Worm (Caenorhabditis elegans) whole organism, mixed stage, embryonic: ENCODE results near the gene hrg-6.

Experiments used
- M03D4.4 ChIP-seq: sonication (generic microtip); optimal IDR thresholded peaks from 2 replicates; lab custom pipeline; 2017; ENCODE audit warnings: mild to moderate bottlenecking, missing genetic modification characterization, missing compliant biosample characterization
- cnd-1 ChIP-seq: fragments of 200-800 bp; sonication (Bioruptor generic); optimal IDR thresholded peaks from 2 replicates; lab custom pipeline; 2018; ENCODE audit warnings: mild to moderate bottlenecking, missing genetic modification characterization, missing compliant biosample characterization
- lsy-2 ChIP-seq: fragments of 150-350 bp; optimal IDR thresholded peaks from 2 replicates; lab custom pipeline; 2014; ENCODE audit warnings: missing biosample characterization, missing genetic modification characterization
- mab-5 ChIP-seq: fragments of 150-350 bp; optimal IDR thresholded peaks from 2 replicates; lab custom pipeline; 2014; ENCODE audit warnings: missing biosample characterization, missing genetic modification characterization
- mls-2 ChIP-seq: sonication (generic microtip); optimal IDR thresholded peaks from 2 replicates; lab custom pipeline; 2016; ENCODE audit warnings: mild to moderate bottlenecking, missing genetic modification characterization, moderate library complexity, missing compliant biosample characterization
- nhr-12 ChIP-seq: fragments of 150-350 bp; optimal IDR thresholded peaks from 2 replicates; lab custom pipeline; 2014; ENCODE audit warnings: missing biosample characterization, missing genetic modification characterization
- nhr-237 ChIP-seq: fragments of 150-350 bp; optimal IDR thresholded peaks from 2 replicates; lab custom pipeline; 2014; ENCODE audit warnings: missing biosample characterization, missing genetic modification characterization
- nhr-28 ChIP-seq: fragments of 150-350 bp; optimal IDR thresholded peaks from 2 replicates; lab custom pipeline; 2014; ENCODE audit warnings: missing biosample characterization, missing genetic modification characterization
- unc-39 ChIP-seq: fragments of 150-350 bp; optimal IDR thresholded peaks from 2 replicates; lab custom pipeline; 2014; ENCODE audit warnings: missing biosample characterization, missing genetic modification characterization
- unc-62 ChIP-seq: fragments of 150-350 bp; optimal IDR thresholded peaks from 2 replicates; lab custom pipeline; 2014; ENCODE audit warnings: missing biosample characterization, missing genetic modification reagents, missing genetic modification characterization
- ztf-11 ChIP-seq: fragments of 150-350 bp; optimal IDR thresholded peaks from 2 replicates; lab custom pipeline; 2014; ENCODE audit warnings: missing biosample characterization, missing genetic modification characterization

DNA sequence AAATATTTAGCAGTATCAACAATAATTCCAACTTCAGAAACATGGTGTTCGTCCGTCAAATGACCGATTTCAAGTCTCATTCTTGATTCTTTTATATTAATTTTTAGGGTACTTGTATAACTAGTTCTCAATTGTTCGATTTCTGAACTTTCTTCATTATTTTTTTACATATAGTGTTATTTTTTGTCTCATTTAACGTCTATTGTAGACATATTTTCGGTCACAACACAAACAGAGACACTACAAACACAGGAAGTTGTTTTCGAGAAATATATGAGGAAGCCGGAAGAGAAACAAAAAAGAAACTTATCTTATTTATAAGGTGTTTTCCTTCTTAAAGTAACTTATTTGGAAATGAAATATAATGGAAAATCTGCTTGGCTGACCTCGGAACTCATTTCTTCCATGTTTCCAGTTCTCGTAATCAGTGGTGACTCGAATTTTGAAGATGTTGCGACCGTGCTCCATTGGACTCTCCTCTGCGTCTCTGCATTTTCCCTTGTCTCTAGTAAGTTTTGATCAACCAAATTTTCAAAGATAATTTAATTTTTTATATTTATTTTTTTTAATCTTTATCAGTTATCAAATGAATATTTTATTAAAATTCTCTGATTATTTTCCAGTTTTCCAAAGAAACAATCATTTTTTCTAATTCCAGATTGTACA is 21.4 kb downstream of the hrg-6 start, which contains the start of the genes F36H1.12 and lin-3:
- TF ChIP-seq cnd-1 (no peak), nhr-28 (tag; lab: Kevin White, UChicago) (no peak), ztf-11 (tag; lab: Kevin White, UChicago) (no peak), lsy-2 (tag; lab: Kevin White, UChicago) (no peak), unc-39 (tag; lab: Kevin White, UChicago) (no peak), nhr-12 (tag; lab: Kevin White, UChicago) (no peak), mls-2 (tag; lab: Kevin White, UChicago) (no peak), mab-5 (tag; lab: Kevin White, UChicago) (no peak), unc-62 (GFP tag; lab: Kevin White, UChicago) (no peak), M03D4.4 (no peak), nhr-237 (tag; lab: Kevin White, UChicago) (no peak)
